Fruit fly (Drosophila melanogaster): ENCODE results near the gene Sry-delta.

The Sry-delta gene

DNA sequence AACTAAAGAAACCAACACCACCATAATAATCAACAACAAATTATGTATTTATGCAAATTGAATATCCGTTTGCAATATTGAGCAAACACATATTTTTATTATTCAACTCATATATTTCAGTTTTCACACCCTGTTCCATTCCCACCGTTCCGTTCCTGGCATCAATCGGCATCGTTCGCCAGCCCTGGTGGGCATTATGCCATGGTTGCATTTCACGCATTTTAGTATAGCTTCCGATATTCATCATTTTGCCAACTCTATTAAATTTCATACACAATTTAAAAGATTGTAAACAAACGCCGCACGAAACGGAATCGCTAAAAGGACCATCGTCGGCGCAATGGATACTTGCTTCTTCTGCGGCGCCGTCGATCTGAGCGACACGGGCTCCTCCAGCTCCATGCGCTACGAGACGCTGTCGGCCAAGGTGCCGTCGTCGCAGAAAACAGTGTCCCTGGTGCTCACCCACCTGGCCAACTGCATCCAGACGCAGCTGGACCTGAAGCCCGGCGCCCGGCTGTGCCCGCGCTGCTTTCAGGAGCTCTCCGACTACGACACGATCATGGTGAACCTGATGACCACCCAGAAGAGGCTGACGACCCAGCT lies at the start of gene Sry-delta (continued):
- peak; percentile 40 for TF ChIP-seq Ssrp (tag; optimal IDR thresholded peaks at IDR 0.05)
- peak; percentile 87; the same call in 3 of the 4 replicates for TF ChIP-seq Gug (GFP tag; IDR thresholded peaks at IDR 0.05)
- TF ChIP-seq Mrtf (GFP tag; IDR thresholded peaks at IDR 0.05), result peak; percentile 58; the same call in 1 of the 3 replicates
- peak; percentile 41; the same call in 1 of the 3 replicates for TF ChIP-seq mld (GFP tag; IDR thresholded peaks at IDR 0.05; ENCODE audit: partially characterized antibody)
- peak; percentile 55; the same call in 1 of the 2 replicates for TF ChIP-seq Adf1 (GFP tag; IDR thresholded peaks at IDR 0.05)
- TF ChIP-seq CG1792 (GFP tag; optimal IDR thresholded peaks at IDR 0.05), result peak; percentile 79
- peak; percentile 90 for TF ChIP-seq CG33213 (GFP tag; optimal IDR thresholded peaks at IDR 0.05)
- TF ChIP-seq peb (GFP tag; IDR thresholded peaks at IDR 0.05), result peak; percentile 46; the same call in 1 of the 2 replicates
- peak; percentile 84 for TF ChIP-seq ash1 (GFP tag; optimal IDR thresholded peaks at IDR 0.05)
- TF ChIP-seq CG7745 (tag; optimal IDR thresholded peaks at IDR 0.05), result no peak
- TF ChIP-seq CG1647 (GFP tag; optimal IDR thresholded peaks at IDR 0.05), result peak; percentile 91
- TF ChIP-seq E2f2 (GFP tag; IDR thresholded peaks at IDR 0.05), result peak; percentile 73
- no peak; the same call in 1 of the 2 replicates for TF ChIP-seq seq (GFP tag; IDR thresholded peaks at IDR 0.05)
- TF ChIP-seq CG7963 (GFP tag; IDR thresholded peaks at IDR 0.05; ENCODE audit: partially characterized antibody), result no peak
- peak; percentile 45 for TF ChIP-seq B-H1 (GFP tag; IDR thresholded peaks at IDR 0.05)
- peak; percentile 90 for TF ChIP-seq her (GFP tag; optimal IDR thresholded peaks at IDR 0.05)
- TF ChIP-seq zf30C (GFP tag; optimal IDR thresholded peaks at IDR 0.05), result no peak
- TF ChIP-seq Dek (tag; optimal IDR thresholded peaks at IDR 0.05), result peak; percentile 83
- TF ChIP-seq org-1 (GFP tag; optimal IDR thresholded peaks at IDR 0.05), result no peak
- TF ChIP-seq slou (GFP tag; optimal IDR thresholded peaks at IDR 0.05), result peak; percentile 68
- TF ChIP-seq gcm (GFP tag; optimal IDR thresholded peaks at IDR 0.05), result peak; percentile 24
- 0 out of 2 replicates have a peak, but pooled peaks have one; percentile 3 for TF ChIP-seq dimm (GFP tag; IDR thresholded peaks at IDR 0.05)
- TF ChIP-seq Hand (GFP tag; optimal IDR thresholded peaks at IDR 0.05), result no peak
- TF ChIP-seq CG4424 (GFP tag; optimal IDR thresholded peaks at IDR 0.05), result peak; percentile 85
- peak; percentile 68 for TF ChIP-seq lbe (GFP tag; optimal IDR thresholded peaks at IDR 0.05)
- no peak for TF ChIP-seq CG10959 (GFP tag; IDR thresholded peaks at IDR 0.05)
- TF ChIP-seq corto (GFP tag; optimal IDR thresholded peaks at IDR 0.05), result no peak
- TF ChIP-seq Sin3A (optimal IDR thresholded peaks at IDR 0.05), result peak; percentile 71
- TF ChIP-seq dpn (GFP tag; optimal IDR thresholded peaks at IDR 0.05), result peak; percentile 88 to 93
- TF ChIP-seq zen (tag; optimal IDR thresholded peaks at IDR 0.05), result peak; percentile 80
- TF ChIP-seq CG1602 (GFP tag; optimal IDR thresholded peaks at IDR 0.05), result peak; percentile 74
- no peak for TF ChIP-seq CG18599 (GFP tag; optimal IDR thresholded peaks at IDR 0.05)
- TF ChIP-seq Blimp-1 (GFP tag; optimal IDR thresholded peaks at IDR 0.05), result no peak
- peak; percentile 46 for TF ChIP-seq tup (GFP tag; optimal IDR thresholded peaks at IDR 0.05)
- TF ChIP-seq CG11504 (tag; optimal IDR thresholded peaks at IDR 0.05), result no peak
- TF ChIP-seq hbn (GFP tag; IDR thresholded peaks at IDR 0.05; ENCODE audit: partially characterized antibody), result peak; percentile 71
- TF ChIP-seq CG12659 (GFP tag; optimal IDR thresholded peaks at IDR 0.05), result peak; percentile 91
- peak; percentile 71 for TF ChIP-seq CG6254 (GFP tag; optimal IDR thresholded peaks at IDR 0.05)
- TF ChIP-seq CG14965 (GFP tag; optimal IDR thresholded peaks at IDR 0.05; ENCODE audit: borderline replicate concordance), result peak; percentile 3
- TF ChIP-seq zfh1 (GFP tag; IDR thresholded peaks at IDR 0.05), result peak; percentile 73; the same call in 2 of the 3 replicates
- TF ChIP-seq CG12299 (tag; optimal IDR thresholded peaks at IDR 0.05), result peak; percentile 32
- peak; percentile 80 for TF ChIP-seq otp (GFP tag; IDR thresholded peaks at IDR 0.05)
- TF ChIP-seq br (optimal IDR thresholded peaks at IDR 0.05), result no peak
- TF ChIP-seq CG16779 (GFP tag; IDR thresholded peaks at IDR 0.05), result peak; percentile 68
- TF ChIP-seq CG15269 (tag; optimal IDR thresholded peaks at IDR 0.05), result no peak
- no peak for TF ChIP-seq Eip74EF (GFP tag; optimal IDR thresholded peaks at IDR 0.05)
- peak; percentile 60; the same call in 2 of the 3 replicates for TF ChIP-seq hb (GFP tag; IDR thresholded peaks at IDR 0.05; ENCODE audit: partially characterized antibody)
- no peak; the same call in 1 of the 2 replicates for TF ChIP-seq tna (GFP tag; IDR thresholded peaks at IDR 0.05; ENCODE audit: partially characterized antibody)
- TF ChIP-seq repo (GFP tag; optimal IDR thresholded peaks at IDR 0.05), result peak; percentile 79
